Worm (Caenorhabditis elegans) whole organism, late embryonic: ENCODE measurements around the gene lpr-3.

Experiments used
- C08G9.2 ChIP-seq: sonication (generic microtip); optimal IDR thresholded peaks from 2 replicates; lab custom pipeline; 2016; ENCODE audit warnings: mild to moderate bottlenecking, missing genetic modification characterization, moderate library complexity, missing compliant biosample characterization
- C38D4.7 ChIP-seq: fragments of 200-800 bp; sonication (Bioruptor generic); optimal IDR thresholded peaks from 2 replicates; lab custom pipeline; 2018; ENCODE audit warnings: mild to moderate bottlenecking, missing genetic modification characterization, moderate library complexity, missing compliant biosample characterization
- F13H6.1 ChIP-seq: sonication (generic microtip); optimal IDR thresholded peaks from 2 replicates; lab custom pipeline; 2016; ENCODE audit warnings: missing genetic modification characterization, missing compliant biosample characterization
- K02D7.2 ChIP-seq: sonication (generic microtip); optimal IDR thresholded peaks from 2 replicates; lab custom pipeline; 2017; ENCODE audit warnings: mild to moderate bottlenecking, missing genetic modification characterization, missing compliant biosample characterization
- Y22D7AL.16 ChIP-seq: sonication (generic microtip); optimal IDR thresholded peaks from 2 replicates; lab custom pipeline; 2016; ENCODE audit warnings: missing genetic modification characterization, missing compliant biosample characterization
- ahr-1 ChIP-seq: sonication (generic microtip); optimal IDR thresholded peaks from 2 replicates; lab custom pipeline; 2016; ENCODE audit warnings: missing genetic modification characterization, missing compliant biosample characterization
- ceh-14 ChIP-seq: sonication (generic microtip); optimal IDR thresholded peaks from 2 replicates; lab custom pipeline; 2016; ENCODE audit warnings: missing genotype, missing genetic modification characterization, missing compliant biosample characterization
- ceh-18 ChIP-seq: sonication (generic microtip); optimal IDR thresholded peaks from 2 replicates; lab custom pipeline; 2016; ENCODE audit warnings: missing genetic modification characterization, missing compliant biosample characterization
- ceh-2 ChIP-seq: sonication (generic microtip); optimal IDR thresholded peaks from 2 replicates; lab custom pipeline; 2016; ENCODE audit warnings: missing genotype, missing genetic modification characterization, missing compliant biosample characterization
- ceh-24 ChIP-seq: sonication (generic microtip); optimal IDR thresholded peaks from 2 replicates; lab custom pipeline; 2016; ENCODE audit warnings: mild to moderate bottlenecking, missing genetic modification characterization, missing compliant biosample characterization
- ceh-30 ChIP-seq: fragments of 150-350 bp; optimal IDR thresholded peaks from 2 replicates; lab custom pipeline; 2014; ENCODE audit warnings: missing biosample characterization, missing genetic modification characterization
- ceh-34 ChIP-seq: sonication (generic microtip); optimal IDR thresholded peaks from 2 replicates; lab custom pipeline; 2016; ENCODE audit warnings: mild to moderate bottlenecking, missing genetic modification characterization, missing compliant biosample characterization
- ceh-6 ChIP-seq: fragments of 200-800 bp; sonication (Bioruptor generic); optimal IDR thresholded peaks from 2 replicates; lab custom pipeline; 2018; ENCODE audit warnings: mild to moderate bottlenecking, missing genetic modification characterization, missing compliant biosample characterization
- dmd-4 ChIP-seq: sonication (generic microtip); optimal IDR thresholded peaks from 2 replicates; lab custom pipeline; 2016; ENCODE audit warnings: borderline replicate concordance, missing genetic modification characterization, missing compliant biosample characterization
- elt-2 ChIP-seq: sonication (generic microtip); optimal IDR thresholded peaks from 2 replicates; lab custom pipeline; 2016; ENCODE audit warnings: missing genetic modification reagents, missing genetic modification characterization, missing compliant biosample characterization
- elt-4 ChIP-seq: sonication (generic microtip); optimal IDR thresholded peaks from 2 replicates; lab custom pipeline; 2016; ENCODE audit warnings: missing genetic modification characterization, missing compliant biosample characterization
- ets-4 ChIP-seq: sonication (generic microtip); optimal IDR thresholded peaks from 2 replicates; lab custom pipeline; 2016; ENCODE audit warnings: missing genetic modification characterization, missing compliant biosample characterization
- eyg-1 ChIP-seq: sonication (generic microtip); optimal IDR thresholded peaks from 2 replicates; lab custom pipeline; 2016; ENCODE audit warnings: missing genotype, missing genetic modification characterization, missing compliant biosample characterization
- fax-1 ChIP-seq: sonication (generic microtip); optimal IDR thresholded peaks from 2 replicates; lab custom pipeline; 2016; ENCODE audit warnings: missing genotype, missing genetic modification characterization, missing compliant biosample characterization
- fkh-10 ChIP-seq: fragments of 150-350 bp; optimal IDR thresholded peaks from 2 replicates; lab custom pipeline; 2014; ENCODE audit warnings: missing biosample characterization, missing genetic modification reagents, missing genetic modification characterization
- hlh-13 ChIP-seq: fragments of 200-800 bp; sonication (Bioruptor generic); optimal IDR thresholded peaks from 2 replicates; lab custom pipeline; 2018; ENCODE audit warnings: mild to moderate bottlenecking, missing genetic modification characterization, missing compliant biosample characterization
- hlh-15 ChIP-seq: sonication (generic microtip); optimal IDR thresholded peaks from 2 replicates; lab custom pipeline; 2016; ENCODE audit warnings: missing genetic modification characterization, missing compliant biosample characterization
- hlh-30 ChIP-seq: sonication (generic microtip); optimal IDR thresholded peaks from 2 replicates; lab custom pipeline; 2017; ENCODE audit warnings: antibody characterized with exemption, missing genetic modification characterization, missing compliant biosample characterization; ENCODE audit not compliant: insufficient read depth
- hlh-6 ChIP-seq: sonication (generic microtip); optimal IDR thresholded peaks from 2 replicates; lab custom pipeline; 2016; ENCODE audit warnings: missing genotype, missing genetic modification characterization, missing compliant biosample characterization
- hlh-8 ChIP-seq: sonication (generic microtip); optimal IDR thresholded peaks from 2 replicates; lab custom pipeline; 2016; ENCODE audit warnings: missing genotype, missing genetic modification characterization, missing compliant biosample characterization
- lin-11 ChIP-seq: fragments of 200-800 bp; sonication (Bioruptor generic); optimal IDR thresholded peaks from 2 replicates; lab custom pipeline; 2018; ENCODE audit warnings: mild to moderate bottlenecking, missing genetic modification characterization, missing compliant biosample characterization
- madf-2 ChIP-seq: sonication (generic microtip); optimal IDR thresholded peaks from 2 replicates; lab custom pipeline; 2017; ENCODE audit warnings: missing genetic modification characterization, missing compliant biosample characterization
- npax-4 ChIP-seq: sonication (generic microtip); optimal IDR thresholded peaks from 2 replicates; lab custom pipeline; 2016; ENCODE audit warnings: missing genetic modification characterization, missing compliant biosample characterization
- odd-2 ChIP-seq: sonication (generic microtip); optimal IDR thresholded peaks from 2 replicates; lab custom pipeline; 2017; ENCODE audit warnings: antibody characterized with exemption, mild to moderate bottlenecking, missing genetic modification characterization, missing compliant biosample characterization
- pha-2 ChIP-seq: sonication (generic microtip); optimal IDR thresholded peaks from 2 replicates; lab custom pipeline; 2017; ENCODE audit warnings: mild to moderate bottlenecking, missing genetic modification characterization, missing compliant biosample characterization
- rnt-1 ChIP-seq: sonication (generic microtip); optimal IDR thresholded peaks from 2 replicates; lab custom pipeline; 2016; ENCODE audit warnings: missing genetic modification characterization, missing compliant biosample characterization
- sox-4 ChIP-seq: sonication (generic microtip); optimal IDR thresholded peaks from 2 replicates; lab custom pipeline; 2017; ENCODE audit warnings: mild to moderate bottlenecking, missing genetic modification characterization, inconsistent platforms, missing compliant biosample characterization
- syd-9 ChIP-seq: sonication (generic microtip); optimal IDR thresholded peaks from 2 replicates; lab custom pipeline; 2016; ENCODE audit warnings: mild to moderate bottlenecking, missing genetic modification characterization, moderate library complexity, missing compliant biosample characterization
- tbx-2 ChIP-seq: sonication (generic microtip); optimal IDR thresholded peaks from 2 replicates; lab custom pipeline; 2016; ENCODE audit warnings: missing genetic modification characterization, missing compliant biosample characterization
- tbx-7 ChIP-seq: sonication (generic microtip); optimal IDR thresholded peaks from 2 replicates; lab custom pipeline; 2016; ENCODE audit warnings: missing genotype, missing genetic modification characterization, missing compliant biosample characterization
- unc-3 ChIP-seq, 2 experiments: fragments of 200-800 bp in 1 of 2; sonication (Bioruptor generic) in 1 of 2; sonication (generic microtip) in 1 of 2; conservative IDR thresholded peaks in 1 of 2; optimal IDR thresholded peaks in 1 of 2; 2 replicates each; pipeline versions ENCODE4 v1.3.6 to Lab custom; 2016 to 2022; ENCODE audit warnings: missing compliant biosample characterization in 2 of 2, missing genetic modification characterization in 2 of 2, missing genetic modification reagents in 1 of 2
- unc-42 ChIP-seq: sonication (generic microtip); optimal IDR thresholded peaks from 2 replicates; lab custom pipeline; 2016; ENCODE audit warnings: missing genotype, missing genetic modification characterization, missing compliant biosample characterization
- unc-86 ChIP-seq: sonication (generic microtip); optimal IDR thresholded peaks from 2 replicates; lab custom pipeline; 2016; ENCODE audit warnings: missing genetic modification characterization, missing compliant biosample characterization
- ztf-16 ChIP-seq: sonication (generic microtip); optimal IDR thresholded peaks from 2 replicates; lab custom pipeline; 2017; ENCODE audit warnings: missing genetic modification characterization, missing compliant biosample characterization

Gene lpr-3

ce11 chrX:11095480-11095879 is 38.3 kb downstream of the lpr-3 start (continued):
- TF ChIP-seq ceh-30 (tag; lab: Kevin White, UChicago), result no peak
- peak; percentile 64 for TF ChIP-seq C08G9.2
- TF ChIP-seq ceh-18, result peak; percentile 76
- TF ChIP-seq elt-4 (tag; lab: Kevin White, UChicago), result peak; percentile 67
- TF ChIP-seq hlh-30 (tag; lab: Kevin White, UChicago), result peak; percentile 20
- peak; percentile 62 for TF ChIP-seq hlh-8
- TF ChIP-seq ceh-34 (tag; lab: Kevin White, UChicago), result peak; percentile 75
- TF ChIP-seq pha-2 (tag; lab: Kevin White, UChicago), result peak; percentile 65
- TF ChIP-seq elt-2, result peak; percentile 83
- peak; percentile 68 for TF ChIP-seq unc-42 (tag; lab: Kevin White, UChicago)
- peak; percentile 29 for TF ChIP-seq ahr-1 (tag; lab: Kevin White, UChicago)
- TF ChIP-seq F13H6.1 (tag; lab: Kevin White, UChicago), result peak; percentile 59
- TF ChIP-seq tbx-2, result peak; percentile 80
- peak; percentile 66 for TF ChIP-seq eyg-1 (tag; lab: Kevin White, UChicago)
- TF ChIP-seq hlh-13 (GFP tag; lab: Kevin White, UChicago), result peak; percentile 34
- peak; percentile 59 for TF ChIP-seq syd-9 (tag; lab: Kevin White, UChicago)
- peak; percentile 56 for TF ChIP-seq fax-1 (tag; lab: Kevin White, UChicago)
- TF ChIP-seq ets-4, result peak; percentile 22
- TF ChIP-seq ceh-24 (tag; lab: Kevin White, UChicago), result no peak
- TF ChIP-seq rnt-1 (tag; lab: Kevin White, UChicago), result peak; percentile 78
- TF ChIP-seq C38D4.7 (GFP tag; lab: Kevin White, UChicago), result peak; percentile 66
- TF ChIP-seq madf-2, result peak; percentile 71
- TF ChIP-seq lin-11, result peak; percentile 53
- peak; percentile 87 for TF ChIP-seq hlh-6 (tag; lab: Kevin White, UChicago)
- TF ChIP-seq npax-4 (tag; lab: Kevin White, UChicago), result peak; percentile 26
- TF ChIP-seq ceh-2 (tag; lab: Kevin White, UChicago), result peak; percentile 68
- TF ChIP-seq Y22D7AL.16 (tag; lab: Kevin White, UChicago), result peak; percentile 19
- peak; percentile 56 for TF ChIP-seq fkh-10 (GFP tag; lab: Kevin White, UChicago)
- TF ChIP-seq sox-4, result peak; percentile 40
- peak; percentile 77 for TF ChIP-seq unc-3 (GFP tag; conservative IDR thresholded peaks at IDR 0.05; lab: Robert Waterston, UW)
- TF ChIP-seq unc-3 (tag; optimal IDR thresholded peaks at IDR 0.05; lab: Kevin White, UChicago), result peak; percentile 55
- TF ChIP-seq hlh-15 (tag; lab: Kevin White, UChicago), result no peak
- TF ChIP-seq K02D7.2, result peak; percentile 35

DNA sequence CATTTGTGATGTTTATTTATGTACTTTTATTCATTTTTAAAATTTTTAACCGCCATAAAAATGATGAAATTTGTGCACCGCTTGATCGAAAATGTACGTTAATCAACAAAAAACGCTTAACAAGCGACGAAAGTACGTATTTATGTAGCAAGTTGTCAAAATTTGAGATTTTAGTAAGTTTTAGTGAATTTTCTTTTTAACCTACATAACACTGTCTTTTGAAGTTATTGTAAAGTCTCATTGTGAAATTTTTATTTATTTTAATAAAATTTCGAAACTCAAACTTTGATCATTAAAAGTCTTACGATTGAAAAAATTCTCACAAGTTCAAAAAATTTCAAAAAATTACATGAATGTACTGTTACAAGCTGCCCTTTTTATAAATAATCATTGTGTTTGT is 40.1 kb downstream of the lpr-3 start:
- no peak for TF ChIP-seq hlh-15 (tag; lab: Kevin White, UChicago)
- no peak for TF ChIP-seq lin-11
- TF ChIP-seq syd-9 (tag; lab: Kevin White, UChicago), result no peak
- no peak for TF ChIP-seq madf-2
- no peak for TF ChIP-seq ztf-16 (tag; lab: Kevin White, UChicago)
- no peak for TF ChIP-seq tbx-7
- no peak for TF ChIP-seq dmd-4 (tag; lab: Kevin White, UChicago)
- TF ChIP-seq rnt-1 (tag; lab: Kevin White, UChicago), result no peak
- no peak for TF ChIP-seq ceh-14 (tag; lab: Kevin White, UChicago)
- no peak for TF ChIP-seq unc-86 (tag; lab: Kevin White, UChicago)
- TF ChIP-seq odd-2 (tag; lab: Kevin White, UChicago), result no peak
- TF ChIP-seq K02D7.2, result no peak
- TF ChIP-seq npax-4 (tag; lab: Kevin White, UChicago), result no peak
- no peak for TF ChIP-seq fax-1 (tag; lab: Kevin White, UChicago)
- TF ChIP-seq ceh-6 (GFP tag; lab: Kevin White, UChicago), result no peak
- TF ChIP-seq, all 69 proteins: peak for 0

DNA sequence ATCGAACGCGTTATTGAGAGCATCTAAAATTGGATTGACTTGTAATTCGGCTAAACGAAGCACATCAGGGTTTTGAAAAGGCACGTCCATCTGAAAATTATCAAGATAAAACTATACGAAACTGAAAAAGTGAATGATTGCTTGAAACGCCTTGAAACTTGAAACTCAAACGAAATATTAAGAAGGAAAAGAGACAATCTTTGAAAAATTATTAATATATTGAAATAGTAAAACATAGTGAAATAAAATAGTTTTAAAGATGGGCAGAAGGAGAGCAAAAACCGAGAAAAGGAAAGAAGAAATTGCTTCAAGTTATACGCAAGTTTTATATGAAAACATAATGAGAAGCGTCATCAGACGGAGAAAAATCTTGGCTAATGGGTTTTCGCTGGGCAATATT is 40.9 kb downstream of the lpr-3 start, which contains the start of gene W02H3.3:
W02H3.3 (minus strand) TSS at position 101 of the 400 bp plus-strand sequence.
- TF ChIP-seq unc-42 (tag; lab: Kevin White, UChicago), result no peak
